Worm (Caenorhabditis elegans) whole organism, L4 larva: ENCODE measurements around the gene Y38H6C.20.

ENCODE experiments used
- F49E8.2 ChIP-seq: sonication (generic microtip); optimal IDR thresholded peaks from 2 replicates; lab custom pipeline; 2016; ENCODE audit warnings: missing compliant biosample characterization, mild to moderate bottlenecking, missing genetic modification characterization, borderline replicate concordance
- Y105C5A.15 ChIP-seq: fragments of 200-800 bp; sonication (Bioruptor generic); IDR thresholded peaks from 2 replicates; pipeline ENCODE4 v1.3.6; 2022; ENCODE audit warnings: missing genetic modification characterization, missing compliant biosample characterization
- ZK337.2 ChIP-seq: fragments of 200-800 bp; sonication (Bioruptor generic); IDR thresholded peaks from 2 replicates; pipeline ENCODE4 v1.3.6; 2022; ENCODE audit warnings: missing genetic modification reagents, missing genetic modification characterization, missing compliant biosample characterization
- arid-1 ChIP-seq: fragments of 200-800 bp; sonication (Bioruptor generic); conservative IDR thresholded peaks from 2 replicates; pipeline ENCODE4 v1.3.6; 2022; ENCODE audit warnings: missing genetic modification reagents, missing genetic modification characterization, missing compliant biosample characterization
- attf-4 ChIP-seq: sonication (generic microtip); optimal IDR thresholded peaks from 3 replicates; lab custom pipeline; 2017; ENCODE audit warnings: missing biosample characterization, missing genetic modification characterization
- ceh-44 ChIP-seq: fragments of 200-800 bp; sonication (Bioruptor generic); IDR thresholded peaks from 2 replicates; pipeline ENCODE4 v1.3.6; 2022; ENCODE audit warnings: missing genetic modification reagents, missing genetic modification characterization, missing compliant biosample characterization
- ceh-82 ChIP-seq: sonication (generic microtip); optimal IDR thresholded peaks from 2 replicates; lab custom pipeline; 2017; ENCODE audit warnings: missing biosample characterization, missing genetic modification characterization
- ces-1 ChIP-seq: fragments of 150-350 bp; sonication (generic microtip); optimal IDR thresholded peaks from 4 replicates; lab custom pipeline; 2014; ENCODE audit warnings: missing biosample characterization, missing genetic modification reagents, missing genetic modification characterization
- cey-2 ChIP-seq: sonication (generic microtip); optimal IDR thresholded peaks from 3 replicates; lab custom pipeline; 2017; ENCODE audit warnings: missing genetic modification characterization, mild to moderate bottlenecking, missing compliant biosample characterization, antibody characterized with exemption, borderline replicate concordance; ENCODE audit not compliant: insufficient read depth
- daf-19 ChIP-seq: fragments of 200-800 bp; sonication (Bioruptor generic); conservative IDR thresholded peaks from 2 replicates; pipeline ENCODE4 v1.3.6; 2022; ENCODE audit warnings: missing genetic modification characterization, missing compliant biosample characterization
- daf-8 ChIP-seq: fragments of 200-800 bp; sonication (Bioruptor generic); IDR thresholded peaks from 2 replicates; pipeline ENCODE4 v1.3.6; 2022; ENCODE audit warnings: missing genetic modification characterization, missing compliant biosample characterization
- dpl-1 ChIP-seq: fragments of 150-350 bp; optimal IDR thresholded peaks from 2 replicates; lab custom pipeline; 2014; ENCODE audit warnings: missing biosample characterization, missing genetic modification reagents, missing genetic modification characterization
- duxl-1 ChIP-seq: sonication (generic microtip); optimal IDR thresholded peaks from 2 replicates; lab custom pipeline; 2016; ENCODE audit warnings: mild to moderate bottlenecking, missing genetic modification characterization, moderate library complexity, missing compliant biosample characterization; ENCODE audit not compliant: poor library complexity
- dve-1 ChIP-seq: sonication (generic microtip); optimal IDR thresholded peaks from 2 replicates; lab custom pipeline; 2017; ENCODE audit warnings: antibody characterized with exemption, mild to moderate bottlenecking, missing genetic modification characterization, missing compliant biosample characterization; ENCODE audit not compliant: insufficient read depth
- egl-27 ChIP-seq: sonication (generic microtip); optimal IDR thresholded peaks from 3 replicates; lab custom pipeline; 2017; ENCODE audit warnings: missing biosample characterization, missing genetic modification reagents, missing genetic modification characterization
- egl-43 ChIP-seq: fragments of 200-800 bp; sonication (Bioruptor generic); IDR thresholded peaks from 2 replicates; pipeline ENCODE4 v1.3.6; 2022; ENCODE audit warnings: missing genetic modification reagents, missing genetic modification characterization, missing compliant biosample characterization
- fkh-10 ChIP-seq: fragments of 150-350 bp; optimal IDR thresholded peaks from 2 replicates; lab custom pipeline; 2014; ENCODE audit warnings: missing biosample characterization, missing genetic modification reagents, missing genetic modification characterization
- gei-8 ChIP-seq: fragments of 200-800 bp; sonication (Bioruptor generic); optimal IDR thresholded peaks from 2 replicates; lab custom pipeline; 2018; ENCODE audit warnings: mild to moderate bottlenecking, missing genetic modification characterization, missing compliant biosample characterization
- hif-1 ChIP-seq, 2 experiments: sonication (generic microtip); optimal IDR thresholded peaks; 2 replicates each; lab custom pipeline; 2016 to 2017; ENCODE audit warnings: missing compliant biosample characterization in 2 of 2, missing genetic modification characterization in 2 of 2, missing genetic modification reagents in 2 of 2, missing genotype in 2 of 2, mild to moderate bottlenecking in 1 of 2
- hlh-11 ChIP-seq: fragments of 200-800 bp; sonication (Bioruptor generic); optimal IDR thresholded peaks from 2 replicates; lab custom pipeline; 2018; ENCODE audit warnings: mild to moderate bottlenecking, missing genetic modification characterization, missing compliant biosample characterization
- hlh-30 ChIP-seq: sonication (generic microtip); optimal IDR thresholded peaks from 2 replicates; lab custom pipeline; 2017; ENCODE audit warnings: antibody characterized with exemption, mild to moderate bottlenecking, missing genetic modification characterization, missing compliant biosample characterization; ENCODE audit not compliant: insufficient read depth
- hmg-1.1 ChIP-seq: fragments of 200-800 bp; sonication (Bioruptor generic); IDR thresholded peaks from 2 replicates; pipeline ENCODE4 v1.3.6; 2022; ENCODE audit warnings: missing genetic modification reagents, missing genetic modification characterization, missing compliant biosample characterization
- jun-1 ChIP-seq: fragments of 150-350 bp; optimal IDR thresholded peaks from 2 replicates; lab custom pipeline; 2014; ENCODE audit warnings: missing biosample characterization, missing genetic modification reagents, missing genetic modification characterization
- lin-29 ChIP-seq: fragments of 200-800 bp; sonication (Bioruptor generic); IDR thresholded peaks from 2 replicates; pipeline ENCODE4 v1.3.6; 2022; ENCODE audit warnings: missing genetic modification reagents, missing genetic modification characterization, missing compliant biosample characterization
- lin-38 ChIP-seq: fragments of 200-800 bp; sonication (Bioruptor generic); IDR thresholded peaks from 2 replicates; pipeline ENCODE4 v1.3.6; 2022; ENCODE audit warnings: missing genetic modification reagents, missing genetic modification characterization, missing compliant biosample characterization
- lin-39 ChIP-seq: fragments of 150-350 bp; optimal IDR thresholded peaks from 2 replicates; lab custom pipeline; 2014; ENCODE audit warnings: missing biosample characterization, missing genetic modification reagents, missing genetic modification characterization
- lir-3 ChIP-seq: sonication (generic microtip); optimal IDR thresholded peaks from 2 replicates; lab custom pipeline; 2016; ENCODE audit warnings: mild to moderate bottlenecking, missing genetic modification characterization, missing compliant biosample characterization
- lsy-2 ChIP-seq, 2 experiments: fragments of 150-350 bp in 1 of 2; sonication (generic microtip) in 1 of 2; optimal IDR thresholded peaks; 2 replicates each; lab custom pipeline; 2014 to 2017; ENCODE audit warnings: missing biosample characterization in 2 of 2, missing genetic modification characterization in 2 of 2
- mdl-1 ChIP-seq, 2 experiments: fragments of 150-350 bp in 1 of 2; sonication (generic microtip) in 1 of 2; optimal IDR thresholded peaks; 2 replicates each; lab custom pipeline; 2014 to 2017; ENCODE audit warnings: missing biosample characterization in 2 of 2, missing genetic modification characterization in 2 of 2
- mdt-29 ChIP-seq: fragments of 200-800 bp; sonication (Bioruptor generic); IDR thresholded peaks from 2 replicates; pipeline ENCODE4 v1.3.6; 2022; ENCODE audit warnings: missing genetic modification reagents, missing genetic modification characterization, missing compliant biosample characterization
- mes-2 ChIP-seq: sonication (generic microtip); optimal IDR thresholded peaks from 2 replicates; lab custom pipeline; 2016; ENCODE audit warnings: missing genotype, mild to moderate bottlenecking, missing genetic modification characterization, missing compliant biosample characterization; ENCODE audit not compliant: poor library complexity, severe bottlenecking
- nhr-10 ChIP-seq: fragments of 150-350 bp; optimal IDR thresholded peaks from 2 replicates; lab custom pipeline; 2014; ENCODE audit warnings: missing biosample characterization, missing genetic modification characterization
- nhr-11 ChIP-seq: fragments of 150-350 bp; optimal IDR thresholded peaks from 2 replicates; lab custom pipeline; 2014; ENCODE audit warnings: missing biosample characterization, missing genetic modification characterization
- nhr-28 ChIP-seq: fragments of 150-350 bp; optimal IDR thresholded peaks from 2 replicates; lab custom pipeline; 2014; ENCODE audit warnings: missing biosample characterization, missing genetic modification characterization
- nhr-6 ChIP-seq: fragments of 150-350 bp; optimal IDR thresholded peaks from 2 replicates; lab custom pipeline; 2014; ENCODE audit warnings: missing biosample characterization, missing genetic modification characterization
- nhr-76 ChIP-seq: fragments of 150-350 bp; optimal IDR thresholded peaks from 2 replicates; lab custom pipeline; 2014; ENCODE audit warnings: missing biosample characterization, missing genetic modification characterization
- pha-4 ChIP-seq, 2 experiments: fragments of 150-350 bp in 1 of 2; fragments of 200-800 bp in 1 of 2; sonication (Bioruptor generic) in 1 of 2; IDR thresholded peaks in 1 of 2; optimal IDR thresholded peaks in 1 of 2; 2 replicates each; pipeline versions ENCODE4 v1.3.6 to Lab custom; 2014 to 2022; ENCODE audit warnings: missing genetic modification characterization in 2 of 2, missing genetic modification reagents in 2 of 2, missing biosample characterization in 1 of 2, missing compliant biosample characterization in 1 of 2
- php-3 ChIP-seq: fragments of 200-800 bp; sonication (Bioruptor generic); IDR thresholded peaks from 2 replicates; pipeline ENCODE4 v1.3.6; 2022; ENCODE audit warnings: missing genetic modification reagents, missing genetic modification characterization, missing compliant biosample characterization
- rbr-2 ChIP-seq: sonication (generic microtip); optimal IDR thresholded peaks from 2 replicates; lab custom pipeline; 2016; ENCODE audit warnings: missing genotype, missing genetic modification characterization, missing compliant biosample characterization
- saeg-2 ChIP-seq: fragments of 200-800 bp; sonication (Bioruptor generic); IDR thresholded peaks from 2 replicates; pipeline ENCODE4 v1.3.6; 2022; ENCODE audit warnings: missing genetic modification reagents, missing genetic modification characterization, missing compliant biosample characterization
- skn-1 ChIP-seq: fragments of 150-350 bp; optimal IDR thresholded peaks from 2 replicates; lab custom pipeline; 2014; ENCODE audit warnings: missing biosample characterization, missing genetic modification characterization
- snpc-4 ChIP-seq: fragments of 150-350 bp; optimal IDR thresholded peaks from 2 replicates; lab custom pipeline; 2014; ENCODE audit warnings: missing biosample characterization, missing genetic modification characterization
- spr-1 ChIP-seq: sonication (generic microtip); optimal IDR thresholded peaks from 2 replicates; lab custom pipeline; 2016; ENCODE audit warnings: mild to moderate bottlenecking, missing genetic modification characterization, missing compliant biosample characterization
- spr-3 ChIP-seq: fragments of 200-800 bp; sonication (Bioruptor generic); optimal IDR thresholded peaks from 2 replicates; lab custom pipeline; 2018; ENCODE audit warnings: mild to moderate bottlenecking, missing genetic modification characterization, missing compliant biosample characterization
- tra-1 ChIP-seq: fragments of 200-800 bp; sonication (Bioruptor generic); IDR thresholded peaks from 2 replicates; pipeline ENCODE4 v1.3.6; 2022; ENCODE audit warnings: missing genetic modification reagents, missing genetic modification characterization, missing compliant biosample characterization
- unc-39 ChIP-seq: sonication (generic microtip); optimal IDR thresholded peaks from 2 replicates; lab custom pipeline; 2017; ENCODE audit warnings: missing biosample characterization, missing genetic modification characterization
- unc-62 ChIP-seq, 3 experiments: fragments of 150-350 bp in 1 of 3; sonication (generic microtip); optimal IDR thresholded peaks in 2 of 3; peaks in 1 of 3; 1 replicate in 1 of 3; 2 replicates in 2 of 3; lab custom pipeline; 2014 to 2017; ENCODE audit warnings: missing biosample characterization in 3 of 3, missing genetic modification characterization in 3 of 3, missing genetic modification reagents in 3 of 3, missing genotype in 1 of 3
- vab-7 ChIP-seq: fragments of 200-800 bp; sonication (Bioruptor generic); IDR thresholded peaks from 2 replicates; pipeline ENCODE4 v1.3.6; 2022; ENCODE audit warnings: missing genetic modification reagents, missing genetic modification characterization, missing compliant biosample characterization
- zfp-3 ChIP-seq: fragments of 200-800 bp; sonication (Bioruptor generic); conservative IDR thresholded peaks from 2 replicates; pipeline ENCODE4 v1.3.6; 2022; ENCODE audit warnings: missing genetic modification reagents, missing genetic modification characterization, missing compliant biosample characterization
- zip-11 ChIP-seq: fragments of 200-800 bp; sonication (Bioruptor generic); IDR thresholded peaks from 2 replicates; pipeline ENCODE4 v1.3.6; 2022; ENCODE audit warnings: missing genetic modification characterization, missing compliant biosample characterization

Y38H6C.20 gene

DNA sequence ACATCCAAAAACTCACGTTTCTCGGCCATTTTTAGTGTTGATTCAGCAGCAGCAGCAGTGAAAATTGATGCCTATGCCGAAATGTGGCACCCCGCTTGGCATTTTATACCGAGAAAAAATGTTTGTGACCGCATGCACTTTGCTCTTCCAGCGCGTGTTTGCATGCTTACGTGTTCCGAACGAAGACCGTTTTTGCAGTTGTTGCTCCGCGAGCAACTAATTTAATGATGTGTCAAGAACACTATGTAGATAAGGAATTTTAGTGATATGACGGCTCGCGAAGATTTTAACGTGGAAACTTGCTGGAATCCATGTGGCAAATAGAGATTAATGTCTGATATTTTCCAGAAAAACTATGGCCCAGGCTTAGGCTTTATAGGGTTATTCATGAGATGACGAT lies 52.0 kb downstream of the Y38H6C.20 start, which contains the start of gene dct-16 (continued):
- TF ChIP-seq nhr-28 (tag; lab: Kevin White, UChicago) (peak; percentile 63), nhr-76 (tag; lab: Kevin White, UChicago) (no peak), ZK337.2 (GFP tag; lab: Robert Waterston, UW) (no peak), saeg-2 (GFP tag; lab: Robert Waterston, UW) (peak; percentile 58; the same call in 1 of the 2 replicates), spr-1 (tag; lab: Kevin White, UChicago) (no peak), fkh-10 (GFP tag; lab: Kevin White, UChicago) (no peak), daf-8 (GFP tag; lab: Robert Waterston, UW) (no peak), hlh-30 (tag; lab: Kevin White, UChicago) (peak; percentile 57), lin-39 (tag; lab: Kevin White, UChicago) (no peak), hif-1 (tag; optimal IDR thresholded peaks at IDR 0.05; lab: Kevin White, UChicago) (peak in 1 of 2 experiments; percentile 38), rbr-2 (tag; lab: Kevin White, UChicago) (no peak), skn-1 (no peak), mes-2 (tag; lab: Kevin White, UChicago) (peak; percentile 27), jun-1 (tag; lab: Kevin White, UChicago) (no peak), lin-38 (GFP tag; lab: Robert Waterston, UW) (no peak), cey-2 (no peak), nhr-11 (tag; lab: Kevin White, UChicago) (no peak), ceh-44 (GFP tag; lab: Robert Waterston, UW) (no peak), egl-43 (no peak), F49E8.2 (tag; lab: Kevin White, UChicago) (no peak), attf-4 (tag; lab: Kevin White, UChicago) (no peak), dve-1 (tag; lab: Kevin White, UChicago) (peak; percentile 86), lir-3 (tag; lab: Kevin White, UChicago) (no peak), hmg-1.1 (GFP tag; lab: Robert Waterston, UW) (no peak), unc-62 (GFP tag; optimal IDR thresholded peaks at IDR 0.05 in 1 of 2; lab: Kevin White, UChicago) (no peak), unc-62 (tag; optimal IDR thresholded peaks at IDR 0.05; lab: Kevin White, UChicago) (no peak), mdl-1 (tag; optimal IDR thresholded peaks at IDR 0.05; lab: Kevin White, UChicago) (peak in 1 of 2 experiments; percentile 44), nhr-6 (no peak), mdt-29 (peak; percentile 70), unc-39 (tag; lab: Kevin White, UChicago) (no peak), spr-3 (GFP tag; lab: Kevin White, UChicago) (no peak), ceh-82 (tag; lab: Kevin White, UChicago) (no peak), Y105C5A.15 (GFP tag; lab: Robert Waterston, UW) (no peak), vab-7 (GFP tag; lab: Robert Waterston, UW) (no peak), arid-1 (GFP tag; lab: Robert Waterston, UW) (no peak), snpc-4 (tag; lab: Kevin White, UChicago) (no peak), lin-29 (GFP tag; lab: Robert Waterston, UW) (no peak), tra-1 (GFP tag; lab: Robert Waterston, UW) (peak; percentile 76), hlh-11 (tag; lab: Kevin White, UChicago) (peak; percentile 78), dpl-1 (GFP tag; lab: Kevin White, UChicago) (no peak), zip-11 (GFP tag; lab: Robert Waterston, UW) (no peak), lsy-2 (tag; optimal IDR thresholded peaks at IDR 0.05; lab: Kevin White, UChicago) (no peak), pha-4 (GFP tag; IDR thresholded peaks at IDR 0.05; lab: Robert Waterston, UW) (no peak), pha-4 (tag; optimal IDR thresholded peaks at IDR 0.05; lab: Kevin White, UChicago) (no peak), egl-27 (tag; lab: Kevin White, UChicago) (no peak), ces-1 (GFP tag; lab: Kevin White, UChicago) (no peak), gei-8 (GFP tag; lab: Kevin White, UChicago) (peak; percentile 26), duxl-1 (no peak), zfp-3 (GFP tag; lab: Robert Waterston, UW) (no peak), php-3 (GFP tag; lab: Robert Waterston, UW) (peak; percentile 90), daf-19 (no peak), nhr-10 (no peak)
